Worm (Caenorhabditis elegans): ENCODE measurements around the gene F22B5.6.

- TF ChIP-seq flt-1 (GFP tag; IDR thresholded peaks at IDR 0.05) (no peak), hnd-1 (tag; optimal IDR thresholded peaks at IDR 0.05) (no peak)
Observed at ce11 chrII:8449660-8450118, 6.3 kb downstream of the F22B5.6 start, which contains the start of gene F22B5.4.
